Fruit fly (Drosophila melanogaster): Measurements from ENCODE around the gene ogre.

Gene ogre

dm6 chrX:6982705-6983384 lies 8.3 kb downstream of the ogre start:
- TF ChIP-seq Rel (GFP tag; optimal IDR thresholded peaks at IDR 0.05) = no peak
- peak; percentile 11 for TF ChIP-seq Rel (tag; optimal IDR thresholded peaks at IDR 0.05)
- TF ChIP-seq tai (GFP tag; optimal IDR thresholded peaks at IDR 0.05) = no peak

- peak in 1 of 2 experiments; percentile 27 for TF ChIP-seq foxo (GFP tag; optimal IDR thresholded peaks at IDR 0.05)
- no peak for TF ChIP-seq Dif (GFP tag; optimal IDR thresholded peaks at IDR 0.05; ENCODE audit: partially characterized antibody)
- peak; percentile 9 for TF ChIP-seq h (GFP tag; optimal IDR thresholded peaks at IDR 0.05)
- peak; percentile 62 for TF ChIP-seq Sp1 (GFP tag; optimal IDR thresholded peaks at IDR 0.05)
- TF ChIP-seq OdsH (GFP tag; optimal IDR thresholded peaks at IDR 0.05) = peak; percentile 2
- TF ChIP-seq GATAd (GFP tag; optimal IDR thresholded peaks at IDR 0.05) = no peak
- peak; percentile 12 for TF ChIP-seq woc (GFP tag; optimal IDR thresholded peaks at IDR 0.05)
- TF ChIP-seq dsf (GFP tag; optimal IDR thresholded peaks at IDR 0.05; ENCODE audit: borderline replicate concordance) = no peak
- TF ChIP-seq HLH106 (tag; optimal IDR thresholded peaks at IDR 0.05) = peak; percentile 34
- TF ChIP-seq rgr (GFP tag; optimal IDR thresholded peaks at IDR 0.05) = peak; percentile 24
- TF ChIP-seq Hnf4 (GFP tag; optimal IDR thresholded peaks at IDR 0.05) = peak; percentile 34
- TF ChIP-seq ey (GFP tag; optimal IDR thresholded peaks at IDR 0.05) = no peak
- TF ChIP-seq tai (GFP tag; optimal IDR thresholded peaks at IDR 0.05) = peak; percentile 43
- TF ChIP-seq fru (GFP tag; optimal IDR thresholded peaks at IDR 0.05) = peak; percentile 55
- no peak for TF ChIP-seq dl (GFP tag; optimal IDR thresholded peaks at IDR 0.05; ENCODE audit: insufficient read depth in 1 of 2, partially characterized antibody in 2 of 2)
- TF ChIP-seq pan (optimal IDR thresholded peaks at IDR 0.05) = no peak
These were observed 9.1 kb downstream of the ogre start for dm6 chrX:6982054-6982453.

- TF ChIP-seq woc (GFP tag; optimal IDR thresholded peaks at IDR 0.05) (no peak), Dif (GFP tag; optimal IDR thresholded peaks at IDR 0.05; ENCODE audit: partially characterized antibody) (peak; percentile 71), Hr78 (GFP tag; optimal IDR thresholded peaks at IDR 0.05) (no peak), Abd-B (GFP tag; optimal IDR thresholded peaks at IDR 0.05) (no peak), Hr83 (GFP tag; optimal IDR thresholded peaks at IDR 0.05; ENCODE audit: poor library complexity, severe bottlenecking) (no peak), h (GFP tag; optimal IDR thresholded peaks at IDR 0.05) (peak; percentile 8), brk (GFP tag; optimal IDR thresholded peaks at IDR 0.05) (no peak), foxo (GFP tag; optimal IDR thresholded peaks at IDR 0.05) (peak; percentile 11 to 40), Rel (GFP tag; optimal IDR thresholded peaks at IDR 0.05) (no peak), Rel (tag; optimal IDR thresholded peaks at IDR 0.05) (no peak), Sp1 (GFP tag; optimal IDR thresholded peaks at IDR 0.05) (no peak), dmrt93B (GFP tag; optimal IDR thresholded peaks at IDR 0.05) (no peak), Dfd (GFP tag; optimal IDR thresholded peaks at IDR 0.05) (no peak), CG32264 (GFP tag; optimal IDR thresholded peaks at IDR 0.05) (no peak), rgr (GFP tag; optimal IDR thresholded peaks at IDR 0.05) (peak; percentile 17), dl (GFP tag; optimal IDR thresholded peaks at IDR 0.05; ENCODE audit: insufficient read depth in 1 of 2, partially characterized antibody in 2 of 2) (peak; percentile 31 to 60), br (GFP tag; optimal IDR thresholded peaks at IDR 0.05) (peak; percentile 29), ey (GFP tag; optimal IDR thresholded peaks at IDR 0.05) (peak; percentile 4), HLH106 (tag; optimal IDR thresholded peaks at IDR 0.05) (peak; percentile 4), psq (GFP tag; optimal IDR thresholded peaks at IDR 0.05) (peak; percentile 24), GATAd (GFP tag; optimal IDR thresholded peaks at IDR 0.05) (no peak), sv (GFP tag; optimal IDR thresholded peaks at IDR 0.05) (no peak), Vsx2 (GFP tag; optimal IDR thresholded peaks at IDR 0.05; ENCODE audit: partially characterized antibody) (peak; percentile 75), fru (GFP tag; optimal IDR thresholded peaks at IDR 0.05) (peak; percentile 53), N (GFP tag; optimal IDR thresholded peaks at IDR 0.05) (no peak)
These were observed 9.6 kb downstream of the ogre start for dm6 chrX:6981470-6981952.

dm6 chrX:6976911-6977310 lies 14.2 kb downstream of the ogre start:
- TF ChIP-seq OdsH (GFP tag; optimal IDR thresholded peaks at IDR 0.05) = no peak
- TF ChIP-seq dmrt93B (GFP tag; optimal IDR thresholded peaks at IDR 0.05) = no peak
- no peak for TF ChIP-seq sage (GFP tag; optimal IDR thresholded peaks at IDR 0.05)
- TF ChIP-seq lola (GFP tag; optimal IDR thresholded peaks at IDR 0.05) = no peak
